Fruit fly (Drosophila melanogaster) whole organism, embryonic: Measurements from ENCODE around the gene CycA.

Experiments
- CG10209 ChIP-seq: fragments of 200-800 bp; sonication (Bioruptor generic); optimal IDR thresholded peaks from 3 replicates; lab custom pipeline; 2017; ENCODE audit warnings: missing biosample characterization, mild to moderate bottlenecking, missing genetic modification characterization, missing genetic modification reagents
- CG12659 ChIP-seq: fragments of 200-800 bp; sonication (Bioruptor generic); optimal IDR thresholded peaks from 3 replicates; lab custom pipeline; 2017; ENCODE audit warnings: mild to moderate bottlenecking, missing biosample characterization, missing genetic modification reagents, missing genetic modification characterization
- CG13775 ChIP-seq: fragments of 200-800 bp; sonication (Bioruptor generic); optimal IDR thresholded peaks from 3 replicates; lab custom pipeline; 2017; ENCODE audit warnings: missing biosample characterization, mild to moderate bottlenecking, missing genetic modification characterization
- CG17361 ChIP-seq: fragments of 200-800 bp; sonication (Bioruptor generic); IDR thresholded peaks from 3 replicates; pipeline ENCODE4 v1.3.6; 2022; ENCODE audit warnings: missing biosample characterization, missing genetic modification characterization
- CG17385 ChIP-seq: fragments of 200-800 bp; sonication (Bioruptor generic); optimal IDR thresholded peaks from 3 replicates; lab custom pipeline; 2018; ENCODE audit warnings: missing biosample characterization, mild to moderate bottlenecking, missing genetic modification characterization
- CG18619 ChIP-seq: fragments of 200-800 bp; sonication (Bioruptor generic); optimal IDR thresholded peaks from 3 replicates; lab custom pipeline; 2017; ENCODE audit warnings: missing biosample characterization, mild to moderate bottlenecking, missing genetic modification characterization
- CG2202 ChIP-seq: fragments of 200-800 bp; sonication (Bioruptor generic); optimal IDR thresholded peaks from 2 replicates; lab custom pipeline; 2018; ENCODE audit warnings: missing biosample characterization, mild to moderate bottlenecking, missing genetic modification characterization
- CG30403 ChIP-seq: fragments of 200-800 bp; sonication (Bioruptor generic); optimal IDR thresholded peaks from 3 replicates; lab custom pipeline; 2016; ENCODE audit warnings: missing biosample characterization, missing genetic modification characterization
- CG32532 ChIP-seq: fragments of 200-800 bp; sonication (Bioruptor generic); IDR thresholded peaks from 2 replicates; pipeline ENCODE4 v1.3.6; 2022; ENCODE audit warnings: missing biosample characterization, missing genetic modification characterization
- CG5180 ChIP-seq: fragments of 200-800 bp; sonication (Bioruptor generic); optimal IDR thresholded peaks from 3 replicates; lab custom pipeline; 2017; ENCODE audit warnings: missing biosample characterization, missing genetic modification characterization, mild to moderate bottlenecking, moderate library complexity, missing genetic modification reagents
- CG6854 ChIP-seq: fragments of 200-800 bp; sonication (Bioruptor generic); optimal IDR thresholded peaks from 3 replicates; lab custom pipeline; 2017; ENCODE audit warnings: missing biosample characterization, mild to moderate bottlenecking, missing genetic modification characterization
- CG7963 ChIP-seq: fragments of 200-800 bp; sonication (Bioruptor generic); IDR thresholded peaks from 3 replicates; pipeline ENCODE4 v1.3.6; 2022; ENCODE audit warnings: missing biosample characterization, missing genetic modification characterization; ENCODE audit not compliant: partially characterized antibody
- CG8359 ChIP-seq: fragments of 200-800 bp; sonication (Bioruptor generic); optimal IDR thresholded peaks from 2 replicates; lab custom pipeline; 2017; ENCODE audit warnings: missing biosample characterization, mild to moderate bottlenecking, missing genetic modification characterization, borderline replicate concordance
- CG8924 ChIP-seq: fragments of 200-800 bp; optimal IDR thresholded peaks from 3 replicates; lab custom pipeline; 2019; ENCODE audit warnings: missing biosample characterization, mild to moderate bottlenecking, missing genetic modification characterization, moderate library complexity
- CHES-1-like ChIP-seq: fragments of 200-800 bp; sonication (Bioruptor generic); optimal IDR thresholded peaks from 2 replicates; lab custom pipeline; 2016; ENCODE audit warnings: missing biosample characterization, missing genetic modification characterization
- CoRest ChIP-seq: fragments of 200-800 bp; sonication (Bioruptor generic); optimal IDR thresholded peaks from 3 replicates; lab custom pipeline; 2018; ENCODE audit warnings: missing biosample characterization, mild to moderate bottlenecking, missing genetic modification characterization, moderate library complexity
- Deaf1 ChIP-seq: fragments of 200-800 bp; optimal IDR thresholded peaks from 3 replicates; lab custom pipeline; 2019; ENCODE audit warnings: missing biosample characterization, mild to moderate bottlenecking, missing genetic modification characterization, moderate library complexity
- Doc2 ChIP-seq: fragments of 200-800 bp; sonication (Bioruptor generic); IDR thresholded peaks from 2 replicates; pipeline ENCODE4 v1.3.6; 2022; ENCODE audit warnings: missing biosample characterization, missing genetic modification characterization
- Ets65A ChIP-seq: fragments of 200-800 bp; sonication (Bioruptor generic); peaks from one replicate; lab custom pipeline; 2016; ENCODE audit warnings: missing biosample characterization, missing genetic modification characterization
- MESR4 ChIP-seq: fragments of 200-800 bp; sonication (Bioruptor generic); optimal IDR thresholded peaks from 2 replicates; lab custom pipeline; 2018; ENCODE audit warnings: missing biosample characterization, mild to moderate bottlenecking, missing genetic modification characterization, moderate library complexity
- Med ChIP-seq: fragments of 200-800 bp; sonication (Bioruptor generic); peaks from one replicate; lab custom pipeline; 2016; ENCODE audit warnings: missing biosample characterization, missing genetic modification characterization, mild to moderate bottlenecking, inconsistent platforms, moderate library complexity
- Meics ChIP-seq: fragments of 200-800 bp; sonication (Bioruptor generic); optimal IDR thresholded peaks from 2 replicates; lab custom pipeline; 2017; ENCODE audit warnings: missing biosample characterization, mild to moderate bottlenecking, missing genetic modification characterization
- Nf-YC ChIP-seq: fragments of 200-800 bp; optimal IDR thresholded peaks from 3 replicates; lab custom pipeline; 2019; ENCODE audit warnings: missing biosample characterization, mild to moderate bottlenecking, missing genetic modification characterization, moderate library complexity
- Sox100B ChIP-seq: fragments of 200-800 bp; sonication (Bioruptor generic); optimal IDR thresholded peaks from 3 replicates; lab custom pipeline; 2018; ENCODE audit warnings: missing biosample characterization, mild to moderate bottlenecking, missing genetic modification characterization
- Sox102F ChIP-seq: fragments of 200-800 bp; sonication (Bioruptor generic); optimal IDR thresholded peaks from 2 replicates; lab custom pipeline; 2018; ENCODE audit warnings: missing biosample characterization, mild to moderate bottlenecking, missing genetic modification characterization, moderate library complexity
- bsh ChIP-seq, 2 experiments: fragments of 200-800 bp; sonication (Bioruptor generic); optimal IDR thresholded peaks; 2 replicates each; lab custom pipeline; 2017 to 2018; ENCODE audit warnings: mild to moderate bottlenecking in 2 of 2, missing biosample characterization in 2 of 2, missing genetic modification characterization in 2 of 2, moderate library complexity in 1 of 2
- cwo ChIP-seq: fragments of 200-800 bp; sonication (Bioruptor generic); optimal IDR thresholded peaks from 3 replicates; lab custom pipeline; 2017; ENCODE audit warnings: missing biosample characterization, missing genetic modification characterization, mild to moderate bottlenecking, moderate library complexity, missing genetic modification reagents
- dysf ChIP-seq: fragments of 200-800 bp; sonication (Bioruptor generic); IDR thresholded peaks from 3 replicates; pipeline ENCODE4 v1.3.6; 2022; ENCODE audit warnings: missing biosample characterization, missing genetic modification characterization
- fd64A ChIP-seq: fragments of 200-800 bp; sonication (Bioruptor generic); optimal IDR thresholded peaks from 3 replicates; lab custom pipeline; 2018; ENCODE audit warnings: missing biosample characterization, mild to moderate bottlenecking, missing genetic modification characterization
- gem ChIP-seq: fragments of 200-800 bp; sonication (Bioruptor generic); optimal IDR thresholded peaks from 2 replicates; lab custom pipeline; 2019; ENCODE audit warnings: missing biosample characterization, mild to moderate bottlenecking, missing genetic modification characterization, moderate library complexity
- grau ChIP-seq: fragments of 200-800 bp; optimal IDR thresholded peaks from 3 replicates; lab custom pipeline; 2019; ENCODE audit warnings: missing biosample characterization, mild to moderate bottlenecking, missing genetic modification characterization, moderate library complexity
- lab ChIP-seq: fragments of 200-800 bp; sonication (Bioruptor generic); optimal IDR thresholded peaks from 3 replicates; lab custom pipeline; 2017; ENCODE audit warnings: missing biosample characterization, missing genetic modification characterization, mild to moderate bottlenecking, moderate library complexity, missing genetic modification reagents
- mam ChIP-seq: fragments of 200-800 bp; sonication (Bioruptor generic); optimal IDR thresholded peaks from 3 replicates; lab custom pipeline; 2016; ENCODE audit warnings: missing biosample characterization, missing genetic modification characterization
- org-1 ChIP-seq: fragments of 200-800 bp; sonication (Bioruptor generic); optimal IDR thresholded peaks from 2 replicates; lab custom pipeline; 2017; ENCODE audit warnings: missing biosample characterization, missing genetic modification characterization
- pb ChIP-seq: fragments of 200-800 bp; sonication (Bioruptor generic); optimal IDR thresholded peaks from 3 replicates; lab custom pipeline; 2016; ENCODE audit warnings: missing biosample characterization, missing genetic modification characterization
- scrt ChIP-seq: fragments of 200-800 bp; sonication (Bioruptor generic); optimal IDR thresholded peaks from 2 replicates; lab custom pipeline; 2018; ENCODE audit warnings: missing biosample characterization, mild to moderate bottlenecking, missing genetic modification characterization, moderate library complexity
- sens ChIP-seq: fragments of 200-800 bp; sonication (Bioruptor generic); peaks from one replicate; lab custom pipeline; 2016; ENCODE audit warnings: missing biosample characterization, missing genetic modification characterization
- zfh2 ChIP-seq: fragments of 200-800 bp; sonication (Bioruptor generic); optimal IDR thresholded peaks from 2 replicates; lab custom pipeline; 2016; ENCODE audit warnings: missing biosample characterization, missing genetic modification characterization

CycA gene

dm6 chr3L:11863587-11863986, 30.2 kb upstream of the CycA start (continued):
- TF ChIP-seq scrt = peak; percentile 30
- 0 out of 3 replicates have a peak, but pooled peaks have one; percentile 31 for TF ChIP-seq dysf
- TF ChIP-seq pb = no peak
- TF ChIP-seq gem (tag; lab: Kevin White, UChicago) = peak; percentile 57
- peak; percentile 39 for TF ChIP-seq CG8924 (tag; lab: Kevin White, UChicago)
- TF ChIP-seq CG32532 (GFP tag; lab: Robert Waterston, UW) = no peak
- no peak for TF ChIP-seq CG6854 (GFP tag; lab: Kevin White, UChicago)
- TF ChIP-seq CG17361 (GFP tag; lab: Robert Waterston, UW) = peak; percentile 52; the same call in 1 of the 3 replicates
- TF ChIP-seq CG7963 (GFP tag; lab: Robert Waterston, UW) = no peak
- TF ChIP-seq fd64A (GFP tag; lab: Kevin White, UChicago) = no peak
- no peak for TF ChIP-seq CG13775 (GFP tag; lab: Kevin White, UChicago)
- no peak for TF ChIP-seq bsh (GFP tag; optimal IDR thresholded peaks at IDR 0.05; lab: Kevin White, UChicago)
- peak; percentile 60 for TF ChIP-seq Meics (GFP tag; lab: Kevin White, UChicago)
- no peak for TF ChIP-seq CG8359 (GFP tag; lab: Kevin White, UChicago)
- peak; percentile 30 for TF ChIP-seq cwo (GFP tag; lab: Kevin White, UChicago)
- peak; percentile 3 for TF ChIP-seq Sox102F
- peak; percentile 25 for TF ChIP-seq CG30403 (GFP tag; lab: Kevin White, UChicago)
- peak; percentile 11 for TF ChIP-seq CG10209 (GFP tag; lab: Kevin White, UChicago)
- no peak for TF ChIP-seq CG2202 (tag; lab: Kevin White, UChicago)
- TF ChIP-seq CG18619 (GFP tag; lab: Kevin White, UChicago) = peak; percentile 32
- peak; percentile 15 for TF ChIP-seq CG17385 (GFP tag; lab: Kevin White, UChicago)
- TF ChIP-seq Nf-YC (tag; lab: Kevin White, UChicago) = peak; percentile 6
- peak; percentile 19 for TF ChIP-seq CoRest (tag; lab: Kevin White, UChicago)
- peak; percentile 45 for TF ChIP-seq grau (tag; lab: Kevin White, UChicago)
- peak; percentile 13 for TF ChIP-seq CG12659
- TF ChIP-seq lab (GFP tag; lab: Kevin White, UChicago) = peak; percentile 53
- TF ChIP-seq org-1 (GFP tag; lab: Kevin White, UChicago) = no peak
- TF ChIP-seq mam = no peak
- TF ChIP-seq Deaf1 (tag; lab: Kevin White, UChicago) = peak; percentile 26
- TF ChIP-seq CG5180 (GFP tag; lab: Kevin White, UChicago) = peak; percentile 15
- peak; percentile 41 for TF ChIP-seq Sox100B (GFP tag; lab: Kevin White, UChicago)
- no peak for TF ChIP-seq zfh2
- no peak for TF ChIP-seq MESR4 (GFP tag; lab: Kevin White, UChicago)

- TF ChIP-seq sens = peak; percentile 56
- TF ChIP-seq Doc2 (GFP tag; lab: Robert Waterston, UW) = 0 out of 2 replicates have a peak, but pooled peaks have one; percentile 26
- peak; percentile 66 for TF ChIP-seq Ets65A (GFP tag; lab: Kevin White, UChicago)
- peak; percentile 22 for TF ChIP-seq Med (GFP tag; lab: Kevin White, UChicago)
- no peak for TF ChIP-seq CHES-1-like (GFP tag; lab: Kevin White, UChicago)
Measured at dm6 chr3L:11862266-11862665, 28.9 kb upstream of the CycA start.
